Fruit fly (Drosophila melanogaster) S2 (cell line): Measurements from ENCODE around the gene CG32488.

Experiments used
- CG8478 ChIP-seq: fragments of >200 bp; optimal IDR thresholded peaks from 2 replicates; lab custom pipeline; 2018
- CTCF ChIP-seq, 2 experiments: fragments of >200 bp; optimal IDR thresholded peaks; 2 replicates each; lab custom pipeline; 2018

DNA sequence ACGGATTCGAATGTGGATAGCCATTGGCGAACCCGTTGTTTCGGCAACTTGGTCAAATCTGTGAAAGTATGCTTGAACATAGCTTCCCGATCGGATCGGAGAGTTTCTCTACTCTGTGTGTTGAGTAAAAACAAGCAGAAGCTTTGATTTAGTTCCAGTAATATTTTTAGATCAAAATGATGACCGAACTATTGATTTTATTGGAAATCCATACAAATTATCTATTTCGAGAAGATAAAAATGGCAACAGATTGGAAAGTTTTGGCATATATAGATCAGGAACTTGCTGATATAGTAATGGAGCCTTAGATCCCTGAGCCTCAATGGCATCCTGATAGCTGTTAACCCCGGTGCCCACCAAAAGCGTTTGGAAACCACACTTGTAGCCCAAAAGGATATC lies at the start of gene CG32488:
- no peak for TF ChIP-seq CG8478 (lab: Kevin White, UChicago)
- TF ChIP-seq CTCF (optimal IDR thresholded peaks at IDR 0.05; lab: Kevin White, UChicago) = no peak
